Worm (Caenorhabditis elegans): Measurements from ENCODE around the gene sra-8.
A peak's percentile ranks its signal among the peaks of the same experiment; 100 is the strongest.

The sra-8 gene

ce11 chrII:9501955-9502354 lies 35.6 kb upstream of the sra-8 start:
- TF ChIP-seq zip-11 (GFP tag; IDR thresholded peaks at IDR 0.05) = no peak
- TF ChIP-seq unc-62 (GFP tag; optimal IDR thresholded peaks at IDR 0.05 in 1 of 2) = peak in 1 of 2 experiments; percentile 55
- no peak for TF ChIP-seq unc-62 (tag; optimal IDR thresholded peaks at IDR 0.05)
- TF ChIP-seq hlh-11 (tag; optimal IDR thresholded peaks at IDR 0.05) = peak; percentile 87
- no peak for TF ChIP-seq daf-16 (GFP tag; optimal IDR thresholded peaks at IDR 0.05)
- peak; percentile 83 for TF ChIP-seq daf-16 (tag; optimal IDR thresholded peaks at IDR 0.05)
- TF ChIP-seq hlh-30 (tag; optimal IDR thresholded peaks at IDR 0.05; ENCODE audit: insufficient read depth) = peak; percentile 85
- TF ChIP-seq pha-4 (GFP tag; IDR thresholded peaks at IDR 0.05) = no peak
- TF ChIP-seq pha-4 (tag; optimal IDR thresholded peaks at IDR 0.05) = no peak
- peak; percentile 61; the same call in 1 of the 2 replicates for TF ChIP-seq mdt-29 (GFP tag; IDR thresholded peaks at IDR 0.05)
- TF ChIP-seq pqm-1 (tag; optimal IDR thresholded peaks at IDR 0.05) = peak; percentile 23
- no peak for TF ChIP-seq T26A8.4 (GFP tag; IDR thresholded peaks at IDR 0.05)
- TF ChIP-seq fos-1 (tag; optimal IDR thresholded peaks at IDR 0.05) = no peak
- TF ChIP-seq lin-1 (GFP tag; IDR thresholded peaks at IDR 0.05) = peak; percentile 57
- peak; percentile 66 for TF ChIP-seq nhr-48 (tag; optimal IDR thresholded peaks at IDR 0.05)
- TF ChIP-seq zip-2 (tag; optimal IDR thresholded peaks at IDR 0.05) = no peak
- TF ChIP-seq dmd-6 (GFP tag; IDR thresholded peaks at IDR 0.05) = peak; percentile 91
- no peak for TF ChIP-seq ceh-32 (tag; optimal IDR thresholded peaks at IDR 0.05; ENCODE audit: poor library complexity)
- TF ChIP-seq nhr-28 (tag; optimal IDR thresholded peaks at IDR 0.05) = peak; percentile 71
- TF ChIP-seq tra-1 (GFP tag; IDR thresholded peaks at IDR 0.05) = peak; percentile 81
- no peak for TF ChIP-seq ceh-44 (GFP tag; IDR thresholded peaks at IDR 0.05)
- TF ChIP-seq egl-43 (GFP tag; IDR thresholded peaks at IDR 0.05) = no peak
- no peak for TF ChIP-seq R02D3.7 (tag; optimal IDR thresholded peaks at IDR 0.05)
- no peak for TF ChIP-seq duxl-1 (tag; optimal IDR thresholded peaks at IDR 0.05; ENCODE audit: poor library complexity)
- TF ChIP-seq mep-1 (tag; optimal IDR thresholded peaks at IDR 0.05) = no peak
- no peak for TF ChIP-seq ctbp-1 (GFP tag; IDR thresholded peaks at IDR 0.05)
- TF ChIP-seq ces-1 (GFP tag; optimal IDR thresholded peaks at IDR 0.05) = no peak
- TF ChIP-seq T20F7.1 (GFP tag; optimal IDR thresholded peaks at IDR 0.05) = peak; percentile 12
- TF ChIP-seq spr-1 (tag; optimal IDR thresholded peaks at IDR 0.05) = no peak
- no peak for TF ChIP-seq snpc-1.2 (GFP tag; IDR thresholded peaks at IDR 0.05)
- TF ChIP-seq madf-9 (GFP tag; conservative IDR thresholded peaks at IDR 0.05) = no peak
- TF ChIP-seq zfp-2 (tag; optimal IDR thresholded peaks at IDR 0.05) = no peak
- TF ChIP-seq rbr-2 (tag; optimal IDR thresholded peaks at IDR 0.05) = no peak
- no peak for TF ChIP-seq daf-12 (tag; optimal IDR thresholded peaks at IDR 0.05)
- no peak for TF ChIP-seq zag-1 (tag; optimal IDR thresholded peaks at IDR 0.05)
- no peak for TF ChIP-seq aly-2 (tag; optimal IDR thresholded peaks at IDR 0.05)
- no peak for TF ChIP-seq nhr-76 (tag; optimal IDR thresholded peaks at IDR 0.05)
- TF ChIP-seq egl-27 (tag; optimal IDR thresholded peaks at IDR 0.05) = no peak
- TF ChIP-seq lir-3 (tag; optimal IDR thresholded peaks at IDR 0.05) = no peak
- TF ChIP-seq nhr-10 (tag; optimal IDR thresholded peaks at IDR 0.05) = peak; percentile 60
- TF ChIP-seq lsy-2 (tag; optimal IDR thresholded peaks at IDR 0.05) = no peak
- TF ChIP-seq nhr-25 (tag; optimal IDR thresholded peaks at IDR 0.05; ENCODE audit: borderline replicate concordance, insufficient read depth) = no peak
- TF ChIP-seq spr-3 (GFP tag; optimal IDR thresholded peaks at IDR 0.05) = no peak
- peak; percentile 35 for TF ChIP-seq aha-1 (tag)
- peak; percentile 72 for TF ChIP-seq nhr-11 (tag; optimal IDR thresholded peaks at IDR 0.05)
- TF ChIP-seq daf-8 (GFP tag; IDR thresholded peaks at IDR 0.05) = no peak
- TF ChIP-seq dmd-8 (GFP tag; IDR thresholded peaks at IDR 0.05) = no peak
- TF ChIP-seq lin-29 (GFP tag; IDR thresholded peaks at IDR 0.05) = no peak
- TF ChIP-seq tag-97 (GFP tag; IDR thresholded peaks at IDR 0.05) = no peak
- no peak for TF ChIP-seq F44E2.7 (GFP tag; IDR thresholded peaks at IDR 0.05)
- TF ChIP-seq Y75B8A.6 (GFP tag; IDR thresholded peaks at IDR 0.05) = no peak
- no peak for TF ChIP-seq dpl-1 (GFP tag; optimal IDR thresholded peaks at IDR 0.05)
- TF ChIP-seq nhr-102 (tag; optimal IDR thresholded peaks at IDR 0.05) = peak; percentile 63
